Worm (Caenorhabditis elegans): ENCODE results near the gene F53A3.7.
A peak's percentile ranks its signal among the peaks of the same experiment; 100 is the strongest.

Gene F53A3.7

DNA sequence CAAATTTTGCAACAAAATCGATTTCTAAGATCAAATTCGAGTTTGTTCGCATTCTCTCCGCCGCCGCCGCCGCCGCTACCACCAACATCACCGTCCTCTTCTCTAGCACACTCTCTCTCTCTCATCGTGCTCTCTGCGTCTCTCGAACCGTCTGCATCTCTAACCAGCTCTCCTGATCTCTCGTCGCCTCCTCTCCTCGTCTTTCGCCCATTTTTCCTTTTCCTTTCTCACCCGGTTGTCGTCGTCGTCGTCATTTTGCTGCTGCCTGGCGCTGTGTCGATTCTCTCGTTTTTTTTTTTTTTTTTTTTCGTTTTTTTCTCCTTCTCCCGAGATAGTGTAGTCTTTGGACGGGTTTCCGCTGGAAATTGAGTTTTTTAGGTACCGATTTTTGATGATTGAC lies 24.9 kb upstream of the F53A3.7 start (continued):
- TF ChIP-seq egl-27 (tag; optimal IDR thresholded peaks at IDR 0.05) (no peak), nhr-10 (tag; optimal IDR thresholded peaks at IDR 0.05) (peak; percentile 79), nhr-42 (GFP tag; IDR thresholded peaks at IDR 0.05) (peak; percentile 56; the same call in 1 of the 2 replicates), egl-43 (GFP tag; IDR thresholded peaks at IDR 0.05) (peak; percentile 79), lin-39 (tag; optimal IDR thresholded peaks at IDR 0.05) (no peak), lin-1 (GFP tag; IDR thresholded peaks at IDR 0.05) (peak; percentile 92), aly-2 (tag; optimal IDR thresholded peaks at IDR 0.05) (no peak), arid-1 (GFP tag; conservative IDR thresholded peaks at IDR 0.05) (peak; percentile 72), F44E2.7 (GFP tag; IDR thresholded peaks at IDR 0.05) (no peak), pqm-1 (tag; optimal IDR thresholded peaks at IDR 0.05) (no peak), ceh-62 (tag; optimal IDR thresholded peaks at IDR 0.05) (no peak), lin-15B (tag; optimal IDR thresholded peaks at IDR 0.05) (no peak), hif-1 (tag; optimal IDR thresholded peaks at IDR 0.05) (peak in 1 of 2 experiments; percentile 76), nhr-41 (GFP tag; IDR thresholded peaks at IDR 0.05) (no peak), saeg-2 (GFP tag; IDR thresholded peaks at IDR 0.05) (peak; percentile 91), D1046.2 (GFP tag; IDR thresholded peaks at IDR 0.05) (no peak), ces-1 (GFP tag; optimal IDR thresholded peaks at IDR 0.05) (no peak), hmg-1.1 (GFP tag; IDR thresholded peaks at IDR 0.05) (peak; percentile 87), cey-2 (tag; optimal IDR thresholded peaks at IDR 0.05; ENCODE audit: borderline replicate concordance, insufficient read depth) (peak; percentile 81), zip-2 (tag; optimal IDR thresholded peaks at IDR 0.05) (no peak), nhr-111 (GFP tag; optimal IDR thresholded peaks at IDR 0.05) (no peak), nhr-25 (tag; optimal IDR thresholded peaks at IDR 0.05; ENCODE audit: borderline replicate concordance, insufficient read depth) (peak; percentile 89), hlh-11 (tag; optimal IDR thresholded peaks at IDR 0.05) (peak; percentile 99), lin-38 (GFP tag; IDR thresholded peaks at IDR 0.05) (peak; percentile 73), jun-1 (tag; optimal IDR thresholded peaks at IDR 0.05) (peak; percentile 87), spr-1 (tag; optimal IDR thresholded peaks at IDR 0.05) (peak; percentile 19), ZK337.2 (GFP tag; IDR thresholded peaks at IDR 0.05) (peak; percentile 47; the same call in 1 of the 2 replicates), dve-1 (tag; optimal IDR thresholded peaks at IDR 0.05; ENCODE audit: insufficient read depth) (peak; percentile 83), tag-97 (GFP tag; IDR thresholded peaks at IDR 0.05) (no peak), mdt-29 (GFP tag; IDR thresholded peaks at IDR 0.05) (no peak; the same call in 1 of the 2 replicates), zip-11 (GFP tag; IDR thresholded peaks at IDR 0.05) (no peak), duxl-1 (tag; optimal IDR thresholded peaks at IDR 0.05; ENCODE audit: poor library complexity) (peak; percentile 43), nhr-28 (tag; optimal IDR thresholded peaks at IDR 0.05) (peak; percentile 82), set-16 (GFP tag; IDR thresholded peaks at IDR 0.05) (peak; percentile 98), hlh-30 (tag; optimal IDR thresholded peaks at IDR 0.05; ENCODE audit: insufficient read depth) (peak; percentile 90), fkh-10 (GFP tag; optimal IDR thresholded peaks at IDR 0.05) (peak; percentile 56), zfp-2 (tag; optimal IDR thresholded peaks at IDR 0.05) (no peak), nhr-48 (tag; optimal IDR thresholded peaks at IDR 0.05) (peak; percentile 93), snpc-1.2 (GFP tag; IDR thresholded peaks at IDR 0.05) (no peak), mxl-3 (GFP tag; optimal IDR thresholded peaks at IDR 0.05) (peak; percentile 69), ZK546.5 (tag; optimal IDR thresholded peaks at IDR 0.05) (no peak), ceh-28 (tag; optimal IDR thresholded peaks at IDR 0.05) (peak; percentile 6), unc-39 (tag; optimal IDR thresholded peaks at IDR 0.05) (no peak), lir-3 (tag; optimal IDR thresholded peaks at IDR 0.05) (no peak), rbr-2 (tag; optimal IDR thresholded peaks at IDR 0.05) (peak; percentile 90), F37D6.2 (tag; optimal IDR thresholded peaks at IDR 0.05) (peak; percentile 73), gei-8 (GFP tag; optimal IDR thresholded peaks at IDR 0.05) (peak; percentile 92), dmd-8 (GFP tag; IDR thresholded peaks at IDR 0.05) (no peak), aha-1 (tag) (peak; percentile 97), ceh-20 (GFP tag; IDR thresholded peaks at IDR 0.05) (peak; percentile 97), madf-9 (GFP tag; conservative IDR thresholded peaks at IDR 0.05) (peak; percentile 89)
